Fruit fly (Drosophila melanogaster) whole organism, embryonic: ENCODE data around the gene Ubi-p63E.

Experiments used
- Antp ChIP-seq: fragments of 200-800 bp; sonication (Bioruptor generic); optimal IDR thresholded peaks from 3 replicates; lab custom pipeline; 2016; ENCODE audit warnings: missing biosample characterization, missing genetic modification characterization
- Atf6 ChIP-seq: fragments of 200-800 bp; sonication (Bioruptor generic); IDR thresholded peaks from 2 replicates; pipeline ENCODE4 v1.3.6; 2022; ENCODE audit warnings: missing biosample characterization, missing genetic modification characterization
- BtbVII ChIP-seq: fragments of 200-800 bp; sonication (Bioruptor generic); optimal IDR thresholded peaks from 3 replicates; lab custom pipeline; 2017; ENCODE audit warnings: missing biosample characterization, mild to moderate bottlenecking, missing genetic modification characterization
- Bteb2 ChIP-seq: fragments of 200-800 bp; sonication (Bioruptor generic); optimal IDR thresholded peaks from 2 replicates; lab custom pipeline; 2016; ENCODE audit warnings: missing biosample characterization, missing genetic modification characterization
- CG10147 ChIP-seq: fragments of 200-800 bp; sonication (Bioruptor generic); optimal IDR thresholded peaks from 2 replicates; lab custom pipeline; 2019; ENCODE audit warnings: missing biosample characterization, mild to moderate bottlenecking, missing genetic modification characterization, moderate library complexity
- CG10267 ChIP-seq: fragments of 200-800 bp; sonication (Bioruptor generic); optimal IDR thresholded peaks from 2 replicates; lab custom pipeline; 2018; ENCODE audit warnings: missing biosample characterization, mild to moderate bottlenecking, missing genetic modification characterization, moderate library complexity
- CG10654 ChIP-seq: fragments of 200-800 bp; sonication (Bioruptor generic); optimal IDR thresholded peaks from 2 replicates; lab custom pipeline; 2016; ENCODE audit warnings: missing biosample characterization, missing genetic modification characterization
- CG12219 ChIP-seq: fragments of 200-800 bp; sonication (Bioruptor generic); optimal IDR thresholded peaks from 3 replicates; lab custom pipeline; 2018; ENCODE audit warnings: missing biosample characterization, mild to moderate bottlenecking, missing genetic modification characterization
- CG13624 ChIP-seq: fragments of 200-800 bp; sonication (Bioruptor generic); optimal IDR thresholded peaks from 2 replicates; lab custom pipeline; 2016; ENCODE audit warnings: missing biosample characterization, missing genetic modification characterization
- CG14710 ChIP-seq: fragments of 200-800 bp; sonication (Bioruptor generic); optimal IDR thresholded peaks from 3 replicates; lab custom pipeline; 2019; ENCODE audit warnings: missing biosample characterization, mild to moderate bottlenecking, missing genetic modification characterization, moderate library complexity
- CG15011 ChIP-seq: fragments of 200-800 bp; sonication (Bioruptor generic); optimal IDR thresholded peaks from 3 replicates; lab custom pipeline; 2018; ENCODE audit warnings: missing biosample characterization, mild to moderate bottlenecking, missing genetic modification characterization
- CG15479 ChIP-seq: fragments of 200-800 bp; sonication (Bioruptor generic); optimal IDR thresholded peaks from 3 replicates; lab custom pipeline; 2019; ENCODE audit warnings: missing biosample characterization, mild to moderate bottlenecking, missing genetic modification characterization, moderate library complexity
- CG17328 ChIP-seq: fragments of 200-800 bp; sonication (Bioruptor generic); IDR thresholded peaks from 2 replicates; pipeline ENCODE4 v1.3.6; 2022; ENCODE audit warnings: missing biosample characterization, missing genetic modification characterization
- CG17802 ChIP-seq: fragments of 200-800 bp; sonication (Bioruptor generic); optimal IDR thresholded peaks from 2 replicates; lab custom pipeline; 2018; ENCODE audit warnings: missing biosample characterization, mild to moderate bottlenecking, missing genetic modification characterization, moderate library complexity
- CG2889 ChIP-seq: fragments of 200-800 bp; sonication (Bioruptor generic); IDR thresholded peaks from 3 replicates; pipeline ENCODE4 v1.3.6; 2022; ENCODE audit warnings: missing biosample characterization, missing genetic modification characterization
- CG31224 ChIP-seq: fragments of 200-800 bp; sonication (Bioruptor generic); IDR thresholded peaks from 2 replicates; pipeline ENCODE4 v1.3.6; 2022; ENCODE audit warnings: missing biosample characterization, missing genetic modification characterization
- CG32767 ChIP-seq: fragments of 200-800 bp; sonication (Bioruptor generic); IDR thresholded peaks from 2 replicates; pipeline ENCODE4 v1.3.6; 2022; ENCODE audit warnings: missing biosample characterization, missing genetic modification characterization
- CG3726 ChIP-seq: fragments of 200-800 bp; sonication (Bioruptor generic); IDR thresholded peaks from 3 replicates; pipeline ENCODE4, ENCODE4 v1.3.6; 2022; ENCODE audit warnings: missing biosample characterization, missing genetic modification characterization
- CG4328 ChIP-seq: fragments of 200-800 bp; sonication (Bioruptor generic); optimal IDR thresholded peaks from 3 replicates; lab custom pipeline; 2017; ENCODE audit warnings: missing biosample characterization, missing genetic modification reagents, missing genetic modification characterization
- CG4424 ChIP-seq: fragments of 200-800 bp; sonication (Bioruptor generic); optimal IDR thresholded peaks from 3 replicates; lab custom pipeline; 2016; ENCODE audit warnings: missing biosample characterization, missing genetic modification characterization
- CG6175 ChIP-seq: fragments of 200-800 bp; sonication (Bioruptor generic); IDR thresholded peaks from 3 replicates; pipeline ENCODE4 v1.3.6; 2022; ENCODE audit warnings: missing biosample characterization, missing genetic modification characterization
- CG7556 ChIP-seq: fragments of 200-800 bp; sonication (Bioruptor generic); optimal IDR thresholded peaks from 2 replicates; lab custom pipeline; 2017; ENCODE audit warnings: missing biosample characterization, mild to moderate bottlenecking, missing genetic modification characterization
- CG7839 ChIP-seq: fragments of 200-800 bp; sonication (Bioruptor generic); optimal IDR thresholded peaks from 3 replicates; lab custom pipeline; 2018; ENCODE audit warnings: missing biosample characterization, mild to moderate bottlenecking, missing genetic modification characterization, moderate library complexity
- CG7963 ChIP-seq: fragments of 200-800 bp; sonication (Bioruptor generic); IDR thresholded peaks from 3 replicates; pipeline ENCODE4 v1.3.6; 2022; ENCODE audit warnings: missing biosample characterization, missing genetic modification characterization; ENCODE audit not compliant: partially characterized antibody
- CG8478 ChIP-seq: fragments of >200 bp; optimal IDR thresholded peaks from 2 replicates; lab custom pipeline; 2018
- CG9932 ChIP-seq: fragments of 200-800 bp; sonication (Bioruptor generic); IDR thresholded peaks from 2 replicates; pipeline ENCODE4 v1.3.6; 2022; ENCODE audit warnings: missing biosample characterization, missing genetic modification characterization
- Dad ChIP-seq: fragments of 200-800 bp; sonication (Bioruptor generic); optimal IDR thresholded peaks from 3 replicates; lab custom pipeline; 2016; ENCODE audit warnings: missing biosample characterization, missing genetic modification characterization
- Drgx ChIP-seq: fragments of 200-800 bp; sonication (Bioruptor generic); IDR thresholded peaks from 2 replicates; pipeline ENCODE4 v1.3.6; 2022; ENCODE audit warnings: missing biosample characterization, missing genetic modification characterization
- HLHmδ ChIP-seq: fragments of 200-800 bp; sonication (Bioruptor generic); optimal IDR thresholded peaks from 2 replicates; lab custom pipeline; 2018; ENCODE audit warnings: missing biosample characterization, mild to moderate bottlenecking, missing genetic modification characterization, moderate library complexity
- Hsf ChIP-seq: fragments of 200-800 bp; sonication (Bioruptor generic); optimal IDR thresholded peaks from 3 replicates; lab custom pipeline; 2016; ENCODE audit warnings: missing biosample characterization, missing genetic modification characterization
- Max ChIP-seq: fragments of 200-800 bp; sonication (Bioruptor generic); optimal IDR thresholded peaks from 2 replicates; lab custom pipeline; 2016; ENCODE audit warnings: missing biosample characterization, mild to moderate bottlenecking, missing genetic modification characterization
- Med ChIP-seq: fragments of 200-800 bp; sonication (Bioruptor generic); peaks from one replicate; lab custom pipeline; 2016; ENCODE audit warnings: missing biosample characterization, missing genetic modification characterization, mild to moderate bottlenecking, inconsistent platforms, moderate library complexity
- Myb ChIP-seq: fragments of 200-800 bp; sonication (Bioruptor generic); optimal IDR thresholded peaks from 2 replicates; lab custom pipeline; 2016; ENCODE audit warnings: missing biosample characterization, missing genetic modification characterization
- Stat92E ChIP-seq, 3 experiments: fragments of >200 bp in 2 of 3; fragments of 200-800 bp in 1 of 3; sonication (Bioruptor generic) in 1 of 3; optimal IDR thresholded peaks; 2 replicates each; lab custom pipeline; 2017 to 2019; ENCODE audit warnings: missing biosample characterization in 3 of 3, missing genetic modification characterization in 3 of 3, mild to moderate bottlenecking in 1 of 3, moderate library complexity in 1 of 3
- Xrp1 ChIP-seq: fragments of 200-800 bp; sonication (Bioruptor generic); IDR thresholded peaks from 2 replicates; pipeline ENCODE4 v1.3.6; 2022; ENCODE audit warnings: missing biosample characterization, missing genetic modification characterization
- bab2 ChIP-seq: fragments of 200-800 bp; sonication (Bioruptor generic); optimal IDR thresholded peaks from 2 replicates; lab custom pipeline; 2016; ENCODE audit warnings: missing biosample characterization, missing genetic modification characterization
- bcd ChIP-seq: fragments of 200-800 bp; sonication (Bioruptor generic); optimal IDR thresholded peaks from 2 replicates; lab custom pipeline; 2017; ENCODE audit warnings: missing biosample characterization, mild to moderate bottlenecking, missing genetic modification characterization
- dati ChIP-seq: fragments of 200-800 bp; sonication (Bioruptor generic); IDR thresholded peaks from 2 replicates; pipeline ENCODE4 v1.3.6; 2022; ENCODE audit warnings: missing biosample characterization, missing genetic modification characterization
- grau ChIP-seq: fragments of 200-800 bp; optimal IDR thresholded peaks from 3 replicates; lab custom pipeline; 2019; ENCODE audit warnings: missing biosample characterization, mild to moderate bottlenecking, missing genetic modification characterization, moderate library complexity
- her ChIP-seq: fragments of 200-800 bp; sonication (Bioruptor generic); optimal IDR thresholded peaks from 2 replicates; lab custom pipeline; 2016; ENCODE audit warnings: missing biosample characterization, missing genetic modification characterization
- lab ChIP-seq: fragments of 200-800 bp; sonication (Bioruptor generic); optimal IDR thresholded peaks from 3 replicates; lab custom pipeline; 2017; ENCODE audit warnings: missing biosample characterization, missing genetic modification characterization, mild to moderate bottlenecking, moderate library complexity, missing genetic modification reagents
- lmd ChIP-seq: fragments of 200-800 bp; sonication (Bioruptor generic); IDR thresholded peaks from 2 replicates; pipeline ENCODE4 v1.3.6; 2022; ENCODE audit warnings: missing biosample characterization, missing genetic modification characterization
- odd ChIP-seq: fragments of 200-800 bp; sonication (Bioruptor generic); optimal IDR thresholded peaks from 2 replicates; lab custom pipeline; 2017; ENCODE audit warnings: missing biosample characterization, mild to moderate bottlenecking, missing genetic modification characterization
- pan ChIP-seq, 4 experiments: fragments of >200 bp in 3 of 4; fragments of 200-800 bp in 1 of 4; sonication (Bioruptor generic) in 1 of 4; optimal IDR thresholded peaks in 3 of 4; IDR thresholded peaks in 1 of 4; 2 replicates each; pipeline versions ENCODE4 v1.3.6 to Lab custom; 2017 to 2022; ENCODE audit warnings: missing biosample characterization in 2 of 4, missing genetic modification characterization in 2 of 4, mixed read lengths in 1 of 4
- peb ChIP-seq: fragments of 200-800 bp; sonication (Bioruptor generic); IDR thresholded peaks from 2 replicates; pipeline ENCODE4 v1.3.6; 2022; ENCODE audit warnings: missing biosample characterization, missing genetic modification characterization
- pho ChIP-seq: fragments of 200-800 bp; sonication (Bioruptor generic); optimal IDR thresholded peaks from 2 replicates; lab custom pipeline; 2016; ENCODE audit warnings: missing biosample characterization, missing genetic modification characterization
- row ChIP-seq: fragments of 200-800 bp; sonication (Bioruptor generic); IDR thresholded peaks from 3 replicates; pipeline ENCODE4 v1.3.6; 2022; ENCODE audit warnings: missing biosample characterization, missing genetic modification characterization
- slp2 ChIP-seq: fragments of 200-800 bp; sonication (Bioruptor generic); optimal IDR thresholded peaks from 2 replicates; lab custom pipeline; 2016; ENCODE audit warnings: missing biosample characterization, missing genetic modification characterization
- unpg ChIP-seq: fragments of 200-800 bp; sonication (Bioruptor generic); optimal IDR thresholded peaks from 3 replicates; lab custom pipeline; 2018; ENCODE audit warnings: missing biosample characterization, mild to moderate bottlenecking, missing genetic modification characterization, moderate library complexity
- wek ChIP-seq: fragments of 200-800 bp; sonication (Bioruptor generic); optimal IDR thresholded peaks from 3 replicates; lab custom pipeline; 2018; ENCODE audit warnings: missing biosample characterization, mild to moderate bottlenecking, missing genetic modification characterization, moderate library complexity
- z ChIP-seq: fragments of 200-800 bp; sonication (Bioruptor generic); IDR thresholded peaks from 3 replicates; pipeline ENCODE4 v1.3.6; 2022; ENCODE audit warnings: missing biosample characterization, missing genetic modification characterization

Gene Ubi-p63E

dm6 chr3L:3952468-3952867 is 49.5 kb upstream of the Ubi-p63E start, which contains the start of gene CG14984 (continued):
- TF ChIP-seq Myb (GFP tag; lab: Kevin White, UChicago) = no peak
- peak; percentile 86 for TF ChIP-seq Med (GFP tag; lab: Kevin White, UChicago)
- TF ChIP-seq CG8478 (lab: Kevin White, UChicago) = no peak
- peak; percentile 28 for TF ChIP-seq pho (GFP tag; lab: Kevin White, UChicago)
- TF ChIP-seq bab2 = peak; percentile 7
- TF ChIP-seq peb (GFP tag; lab: Robert Waterston, UW) = no peak
- peak; percentile 62 for TF ChIP-seq bcd (GFP tag; lab: Kevin White, UChicago)
- no peak for TF ChIP-seq slp2 (GFP tag; lab: Kevin White, UChicago)
- TF ChIP-seq CG7556 = peak; percentile 35
- TF ChIP-seq CG13624 (GFP tag; lab: Kevin White, UChicago) = peak; percentile 14
- peak; percentile 73 for TF ChIP-seq lab (GFP tag; lab: Kevin White, UChicago)
- TF ChIP-seq CG10267 = peak; percentile 18
- peak; percentile 45 for TF ChIP-seq Dad (GFP tag; lab: Kevin White, UChicago)
- no peak for TF ChIP-seq CG4328
- TF ChIP-seq CG15479 = no peak
- peak; percentile 69 for TF ChIP-seq CG9932
- no peak for TF ChIP-seq CG32767 (GFP tag; lab: Robert Waterston, UW)
- TF ChIP-seq CG7839 (tag; lab: Kevin White, UChicago) = peak; percentile 31
- peak; percentile 44 for TF ChIP-seq CG15011 (GFP tag; lab: Kevin White, UChicago)
- no peak for TF ChIP-seq CG10654 (GFP tag; lab: Kevin White, UChicago)
- no peak for TF ChIP-seq CG14710 (tag; lab: Kevin White, UChicago)
- TF ChIP-seq pan (optimal IDR thresholded peaks at IDR 0.05; lab: Kevin White, UChicago) = no peak
- TF ChIP-seq pan (GFP tag; optimal IDR thresholded peaks at IDR 0.05 in 1 of 2, IDR thresholded peaks at IDR 0.05 in 1 of 2) = peak in 1 of 2 experiments; percentile 20
- no peak for TF ChIP-seq CG17328
- peak; percentile 13 for TF ChIP-seq Hsf (GFP tag; lab: Kevin White, UChicago)
- TF ChIP-seq Stat92E (GFP tag; optimal IDR thresholded peaks at IDR 0.05; lab: Kevin White, UChicago) = no peak
- TF ChIP-seq Xrp1 = peak; percentile 34; the same call in 1 of the 2 replicates
- peak; percentile 20 for TF ChIP-seq Bteb2 (GFP tag; lab: Kevin White, UChicago)
- peak; percentile 0 for TF ChIP-seq Antp (GFP tag; lab: Kevin White, UChicago)
- TF ChIP-seq CG4424 (GFP tag; lab: Kevin White, UChicago) = peak; percentile 29
- no peak for TF ChIP-seq HLHmδ (GFP tag; lab: Kevin White, UChicago)
- peak; percentile 69 for TF ChIP-seq lmd (GFP tag; lab: Robert Waterston, UW)
- peak; percentile 59 for TF ChIP-seq CG31224
- no peak for TF ChIP-seq CG12219 (GFP tag; lab: Kevin White, UChicago)
- TF ChIP-seq Drgx (GFP tag; lab: Robert Waterston, UW) = peak; percentile 72
- TF ChIP-seq CG7963 (GFP tag; lab: Robert Waterston, UW) = no peak
- peak; percentile 60 for TF ChIP-seq Atf6 (GFP tag; lab: Robert Waterston, UW)
- no peak for TF ChIP-seq odd (GFP tag; lab: Kevin White, UChicago)
- TF ChIP-seq dati = no peak
- no peak for TF ChIP-seq CG17802 (tag; lab: Kevin White, UChicago)
- peak; percentile 39 for TF ChIP-seq Max (GFP tag; lab: Kevin White, UChicago)
- TF ChIP-seq unpg (GFP tag; lab: Kevin White, UChicago) = no peak
- peak; percentile 58 for TF ChIP-seq row (GFP tag; lab: Robert Waterston, UW)
- TF ChIP-seq wek (GFP tag; lab: Kevin White, UChicago) = no peak
- TF ChIP-seq CG6175 (GFP tag; lab: Robert Waterston, UW) = no peak
- TF ChIP-seq CG10147 (GFP tag; lab: Kevin White, UChicago) = peak; percentile 75
- peak; percentile 36 for TF ChIP-seq BtbVII (GFP tag; lab: Kevin White, UChicago)
- TF ChIP-seq CG2889 = peak; percentile 28; the same call in 1 of the 3 replicates
- no peak for TF ChIP-seq her (GFP tag; lab: Kevin White, UChicago)
- no peak for TF ChIP-seq CG3726 (GFP tag; lab: Robert Waterston, UW)
- TF ChIP-seq z = no peak
- TF ChIP-seq grau = peak; percentile 39
